Fruit fly (Drosophila melanogaster): ENCODE results near the gene Jasper.

Jasper gene

dm6 chr3R:30039494-30039893 is 12.8 kb upstream of the Jasper start, which contains the start of the genes janA, Sry-alpha and Sry-beta (continued):
- TF ChIP-seq CrebB (tag; optimal IDR thresholded peaks at IDR 0.05) (no peak), B-H1 (GFP tag; IDR thresholded peaks at IDR 0.05) (no peak), Bgb (GFP tag; IDR thresholded peaks at IDR 0.05; ENCODE audit: partially characterized antibody) (peak; percentile 99), CG3847 (GFP tag; IDR thresholded peaks at IDR 0.05) (peak; percentile 52), hbn (GFP tag; IDR thresholded peaks at IDR 0.05; ENCODE audit: partially characterized antibody) (peak; percentile 99), row (GFP tag; IDR thresholded peaks at IDR 0.05) (peak; percentile 69), crc (GFP tag; optimal IDR thresholded peaks at IDR 0.05) (no peak), cwo (GFP tag; optimal IDR thresholded peaks at IDR 0.05) (no peak), CoRest (tag; optimal IDR thresholded peaks at IDR 0.05) (peak; percentile 36), CG4854 (GFP tag; optimal IDR thresholded peaks at IDR 0.05) (no peak), knrl (GFP tag; IDR thresholded peaks at IDR 0.05; ENCODE audit: partially characterized antibody) (peak; percentile 99), Ravus (GFP tag; IDR thresholded peaks at IDR 0.05) (no peak), Mad (GFP tag; optimal IDR thresholded peaks at IDR 0.05) (peak; percentile 26), nerfin-1 (tag; optimal IDR thresholded peaks at IDR 0.05) (no peak), cas (GFP tag; IDR thresholded peaks at IDR 0.05) (no peak), CG32767 (GFP tag; IDR thresholded peaks at IDR 0.05) (peak; percentile 69), CG30403 (GFP tag; optimal IDR thresholded peaks at IDR 0.05) (peak; percentile 16), Lpt (GFP tag; optimal IDR thresholded peaks at IDR 0.05) (no peak), gce (GFP tag; IDR thresholded peaks at IDR 0.05) (no peak), Fer1 (GFP tag; optimal IDR thresholded peaks at IDR 0.05) (peak; percentile 9), CG11398 (GFP tag; optimal IDR thresholded peaks at IDR 0.05) (no peak), trem (tag; optimal IDR thresholded peaks at IDR 0.05) (peak; percentile 75), CG15479 (GFP tag; optimal IDR thresholded peaks at IDR 0.05) (no peak), dmrt99B (tag; optimal IDR thresholded peaks at IDR 0.05) (no peak), slbo (GFP tag; IDR thresholded peaks at IDR 0.05) (peak; percentile 24; the same call in 1 of the 2 replicates), CG12769 (tag; optimal IDR thresholded peaks at IDR 0.05) (no peak), CG5953 (GFP tag; IDR thresholded peaks at IDR 0.05) (no peak), Hsf (GFP tag; optimal IDR thresholded peaks at IDR 0.05) (peak; percentile 22), YL-1 (GFP tag; optimal IDR thresholded peaks at IDR 0.05) (peak; percentile 86), CG17186 (GFP tag; optimal IDR thresholded peaks at IDR 0.05) (peak; percentile 38), Rfx (GFP tag; IDR thresholded peaks at IDR 0.05) (peak; percentile 44), CG12659 (GFP tag; optimal IDR thresholded peaks at IDR 0.05) (peak; percentile 83), sob (GFP tag; IDR thresholded peaks at IDR 0.05) (peak; percentile 37; the same call in 1 of the 2 replicates), CG34224 (GFP tag; IDR thresholded peaks at IDR 0.05; ENCODE audit: partially characterized antibody) (peak; percentile 100), prd (optimal IDR thresholded peaks at IDR 0.05) (no peak), prd (GFP tag; IDR thresholded peaks at IDR 0.05) (peak; percentile 10; the same call in 1 of the 3 replicates), nmo (GFP tag; optimal IDR thresholded peaks at IDR 0.05) (peak; percentile 47), dpn (GFP tag; optimal IDR thresholded peaks at IDR 0.05) (peak in 1 of 2 experiments; percentile 16), CG14860 (GFP tag; IDR thresholded peaks at IDR 0.05; ENCODE audit: partially characterized antibody) (peak; percentile 99), vvl (GFP tag; IDR thresholded peaks at IDR 0.05) (peak; percentile 42; the same call in 1 of the 2 replicates), Sin3A (optimal IDR thresholded peaks at IDR 0.05) (peak; percentile 73), CG13775 (GFP tag; optimal IDR thresholded peaks at IDR 0.05) (peak; percentile 30), MESR4 (GFP tag; optimal IDR thresholded peaks at IDR 0.05) (peak; percentile 71), gfzf (GFP tag; optimal IDR thresholded peaks at IDR 0.05) (peak; percentile 63), Lhr (GFP tag; optimal IDR thresholded peaks at IDR 0.05) (peak; percentile 24), CG18599 (GFP tag; optimal IDR thresholded peaks at IDR 0.05) (no peak), CG8924 (tag; optimal IDR thresholded peaks at IDR 0.05) (peak; percentile 64), CG10366 (GFP tag; IDR thresholded peaks at IDR 0.05) (no peak), Hey (tag; optimal IDR thresholded peaks at IDR 0.05) (no peak), CG6272 (GFP tag; IDR thresholded peaks at IDR 0.05) (peak; percentile 29; the same call in 1 of the 2 replicates), CG13624 (GFP tag; optimal IDR thresholded peaks at IDR 0.05) (no peak)
